Worm (Caenorhabditis elegans) whole organism, L3 larva: Measurements from ENCODE around the gene srbc-58.

Experiments
- aly-2 ChIP-seq: fragments of 150-350 bp; optimal IDR thresholded peaks from 2 replicates; lab custom pipeline; 2014; ENCODE audit warnings: missing biosample characterization, missing genetic modification characterization
- daf-12 ChIP-seq: fragments of 150-350 bp; optimal IDR thresholded peaks from 2 replicates; lab custom pipeline; 2014; ENCODE audit warnings: missing biosample characterization, missing genetic modification reagents, missing genetic modification characterization
- egl-27 ChIP-seq: sonication (generic microtip); optimal IDR thresholded peaks from 4 replicates; lab custom pipeline; 2017; ENCODE audit warnings: missing biosample characterization, missing genetic modification reagents, missing genetic modification characterization
- elt-1 ChIP-seq: fragments of 150-350 bp; optimal IDR thresholded peaks from 2 replicates; lab custom pipeline; 2014; ENCODE audit warnings: missing biosample characterization, missing genetic modification characterization
- elt-2 ChIP-seq: sonication (generic microtip); optimal IDR thresholded peaks from 2 replicates; lab custom pipeline; 2016; ENCODE audit warnings: missing genetic modification reagents, mild to moderate bottlenecking, missing genetic modification characterization, missing compliant biosample characterization
- fkh-10 ChIP-seq: sonication (generic microtip); optimal IDR thresholded peaks from 2 replicates; lab custom pipeline; 2017; ENCODE audit warnings: missing biosample characterization, missing genetic modification reagents, missing genetic modification characterization
- nhr-11 ChIP-seq: fragments of 150-350 bp; optimal IDR thresholded peaks from 2 replicates; lab custom pipeline; 2014; ENCODE audit warnings: missing biosample characterization, missing genetic modification characterization
- nhr-28 ChIP-seq: fragments of 150-350 bp; optimal IDR thresholded peaks from 2 replicates; lab custom pipeline; 2014; ENCODE audit warnings: missing biosample characterization, missing genetic modification characterization
- nhr-67 ChIP-seq: fragments of 150-350 bp; optimal IDR thresholded peaks from 2 replicates; lab custom pipeline; 2014; ENCODE audit warnings: missing biosample characterization, missing genetic modification characterization
- unc-62 ChIP-seq: fragments of 150-350 bp; sonication (generic microtip); optimal IDR thresholded peaks from 4 replicates; lab custom pipeline; 2014; ENCODE audit warnings: missing biosample characterization, missing genetic modification reagents, missing genetic modification characterization
- zag-1 ChIP-seq: fragments of 150-350 bp; optimal IDR thresholded peaks from 2 replicates; lab custom pipeline; 2014; ENCODE audit warnings: missing biosample characterization, missing genetic modification characterization
- ztf-11 ChIP-seq: fragments of 150-350 bp; optimal IDR thresholded peaks from 2 replicates; lab custom pipeline; 2014; ENCODE audit warnings: missing biosample characterization, missing genetic modification characterization

DNA sequence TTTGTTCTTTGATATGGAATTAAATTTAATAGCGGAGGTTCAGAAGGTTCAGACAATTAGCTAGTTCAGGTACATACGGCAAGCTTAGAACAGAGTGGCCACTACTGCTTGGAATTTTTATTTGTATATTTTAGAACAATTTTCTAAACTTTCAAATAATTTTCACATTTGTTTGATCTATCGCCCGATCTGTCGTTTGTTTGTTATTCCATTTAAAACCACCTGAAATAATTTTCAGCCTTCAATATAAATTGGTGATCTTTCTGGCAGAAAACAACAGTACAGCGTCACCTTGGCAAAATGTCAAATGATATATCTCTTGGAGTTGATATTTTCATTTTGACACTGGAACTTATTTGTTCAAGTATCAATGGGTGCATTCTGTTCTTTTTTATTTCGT, 39.9 kb downstream of the srbc-58 start, which contains the start of gene R13D11.3:
- TF ChIP-seq ztf-11 (tag; lab: Kevin White, UChicago) (no peak), elt-1 (tag; lab: Kevin White, UChicago) (no peak), daf-12 (tag; lab: Kevin White, UChicago) (no peak), unc-62 (no peak), nhr-11 (tag; lab: Kevin White, UChicago) (no peak), zag-1 (tag; lab: Kevin White, UChicago) (no peak), elt-2 (tag; lab: Kevin White, UChicago) (no peak), aly-2 (tag; lab: Kevin White, UChicago) (no peak), nhr-28 (no peak), fkh-10 (GFP tag; lab: Kevin White, UChicago) (no peak), egl-27 (no peak), nhr-67 (no peak)
